Worm (Caenorhabditis elegans) whole organism, L1 larva: ENCODE data around the gene F54H12.8.
A peak's percentile ranks its signal among the peaks of the same experiment; 100 is the strongest.

Experiments
- ama-1 ChIP-seq: fragments of 150-350 bp; optimal IDR thresholded peaks from 2 replicates; lab custom pipeline; 2014
- egl-27 ChIP-seq, 2 experiments: fragments of 150-350 bp in 1 of 2; sonication (generic microtip); optimal IDR thresholded peaks; 3 replicates each; lab custom pipeline; 2017 to 2018; ENCODE audit warnings: missing biosample characterization in 2 of 2, missing genetic modification characterization in 2 of 2, missing genetic modification reagents in 2 of 2
- fos-1 ChIP-seq: fragments of 150-350 bp; optimal IDR thresholded peaks from 2 replicates; lab custom pipeline; 2014; ENCODE audit warnings: missing biosample characterization, missing genetic modification characterization
- lin-13 ChIP-seq: fragments of 150-350 bp; optimal IDR thresholded peaks from 2 replicates; lab custom pipeline; 2014; ENCODE audit warnings: missing biosample characterization, missing genetic modification reagents, missing genetic modification characterization
- lir-3 ChIP-seq: sonication (generic microtip); optimal IDR thresholded peaks from 2 replicates; lab custom pipeline; 2016; ENCODE audit warnings: mild to moderate bottlenecking, missing genetic modification characterization, moderate library complexity, missing compliant biosample characterization; ENCODE audit not compliant: poor library complexity
- nhr-28 ChIP-seq: fragments of 150-350 bp; optimal IDR thresholded peaks from 2 replicates; lab custom pipeline; 2014; ENCODE audit warnings: missing biosample characterization, missing genetic modification characterization
- rnt-1 ChIP-seq: sonication (generic microtip); optimal IDR thresholded peaks from 2 replicates; lab custom pipeline; 2016; ENCODE audit warnings: mild to moderate bottlenecking, missing genetic modification characterization, moderate library complexity, missing compliant biosample characterization
- ztf-11 ChIP-seq, 2 experiments: sonication (generic microtip); optimal IDR thresholded peaks; 2 replicates each; lab custom pipeline; 2016 to 2017; ENCODE audit warnings: missing genetic modification characterization in 2 of 2, missing biosample characterization in 1 of 2, missing compliant biosample characterization in 1 of 2

DNA sequence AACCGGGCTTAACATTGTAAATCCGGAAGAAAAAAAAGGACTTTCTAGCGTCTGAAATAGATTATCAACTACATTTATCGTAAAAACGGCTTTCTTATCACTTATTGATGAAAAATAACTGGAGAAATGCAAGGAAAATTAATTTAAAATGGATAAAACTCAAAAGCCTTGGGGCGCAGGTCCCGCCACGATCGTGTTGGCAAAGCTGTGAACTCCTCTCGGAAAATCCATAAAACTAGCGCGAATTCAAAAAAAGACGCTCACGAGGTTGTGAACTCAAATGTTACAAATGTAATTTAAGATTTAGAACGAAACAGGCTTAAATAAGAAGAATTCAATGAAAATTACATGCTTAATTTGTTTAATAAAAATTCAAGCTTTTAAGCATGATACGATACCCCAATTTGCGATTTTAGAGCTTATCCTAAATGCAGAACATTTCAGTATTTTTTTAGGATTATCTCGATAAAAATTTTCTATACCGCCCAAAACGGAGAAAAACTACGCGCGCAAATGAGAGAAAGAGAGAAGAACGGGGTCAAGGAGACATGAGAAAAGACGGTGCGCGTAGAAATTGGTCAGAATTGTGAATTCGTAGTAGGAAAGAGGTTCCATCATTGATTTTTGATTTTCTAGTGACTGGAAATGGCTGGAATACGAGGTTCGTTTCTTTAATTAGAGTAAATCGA lies 16.8 kb downstream of the F54H12.8 start, which contains the start of gene C29E4.15:
- TF ChIP-seq fos-1: no peak
- no peak for TF ChIP-seq lin-13 (GFP tag; lab: Kevin White, UChicago)
- no peak for TF ChIP-seq nhr-28
- TF ChIP-seq ama-1 (lab: Kevin White, UChicago): no peak
- TF ChIP-seq ztf-11 (tag; optimal IDR thresholded peaks at IDR 0.05; lab: Kevin White, UChicago): no peak
- no peak for TF ChIP-seq egl-27 (tag; optimal IDR thresholded peaks at IDR 0.05; lab: Kevin White, UChicago)
- no peak for TF ChIP-seq lir-3
- peak; percentile 68 for TF ChIP-seq rnt-1
